Worm (Caenorhabditis elegans): ENCODE results near the gene str-129.

Gene str-129

ce11 chrV:8108670-8109069 is 16.4 kb upstream of the str-129 start, which contains the start of gene myo-5:
myo-5 (plus strand) TSS chrV:8108970.
- TF ChIP-seq nhr-2 (tag; optimal IDR thresholded peaks at IDR 0.05) (no peak), M03D4.4 (tag; optimal IDR thresholded peaks at IDR 0.05) (no peak), mep-1 (tag; optimal IDR thresholded peaks at IDR 0.05) (no peak), mls-2 (tag; optimal IDR thresholded peaks at IDR 0.05) (no peak), sptf-1 (tag; optimal IDR thresholded peaks at IDR 0.05) (no peak), ham-2 (GFP tag; optimal IDR thresholded peaks at IDR 0.05) (no peak), lin-13 (tag; optimal IDR thresholded peaks at IDR 0.05) (no peak), mab-5 (tag; optimal IDR thresholded peaks at IDR 0.05) (no peak), unc-62 (GFP tag; optimal IDR thresholded peaks at IDR 0.05) (no peak), hlh-1 (tag; optimal IDR thresholded peaks at IDR 0.05) (no peak), ces-1 (GFP tag; optimal IDR thresholded peaks at IDR 0.05) (no peak)

- TF ChIP-seq ceh-39 (tag; optimal IDR thresholded peaks at IDR 0.05): no peak
- TF ChIP-seq drap-1 (GFP tag; optimal IDR thresholded peaks at IDR 0.05): no peak
- no peak for TF ChIP-seq lsy-2 (tag; optimal IDR thresholded peaks at IDR 0.05)
- no peak for TF ChIP-seq nhr-12 (tag; optimal IDR thresholded peaks at IDR 0.05)
- no peak for TF ChIP-seq elt-1 (tag; optimal IDR thresholded peaks at IDR 0.05; ENCODE audit: borderline replicate concordance, insufficient read depth)
- TF ChIP-seq sptf-1 (tag; optimal IDR thresholded peaks at IDR 0.05): no peak
- no peak for TF ChIP-seq snpc-4 (tag; optimal IDR thresholded peaks at IDR 0.05)
- TF ChIP-seq mab-5 (tag; optimal IDR thresholded peaks at IDR 0.05): no peak
- TF ChIP-seq zip-8 (tag; optimal IDR thresholded peaks at IDR 0.05): no peak
- TF ChIP-seq ces-1 (GFP tag; optimal IDR thresholded peaks at IDR 0.05): no peak
- TF ChIP-seq elt-3 (tag; optimal IDR thresholded peaks at IDR 0.05): no peak
- TF ChIP-seq unc-120 (tag; optimal IDR thresholded peaks at IDR 0.05; ENCODE audit: poor library complexity, severe bottlenecking): no peak
- no peak for TF ChIP-seq nhr-237 (tag; optimal IDR thresholded peaks at IDR 0.05)
- no peak for TF ChIP-seq unc-39 (tag; optimal IDR thresholded peaks at IDR 0.05)
- no peak for TF ChIP-seq mep-1 (tag; optimal IDR thresholded peaks at IDR 0.05)
Measured at ce11 chrV:8104473-8104872, 12.2 kb upstream of the str-129 start, which contains the start of gene srlf-16. srlf-16 (plus strand) TSS chrV:8104773.

ce11 chrV:8102960-8103359 is 10.7 kb upstream of the str-129 start, which contains the start of gene str-90:
str-90 (plus strand) TSS chrV:8103260.
- no peak for TF ChIP-seq hlh-1 (tag; optimal IDR thresholded peaks at IDR 0.05)
- no peak for TF ChIP-seq unc-120 (tag; optimal IDR thresholded peaks at IDR 0.05; ENCODE audit: poor library complexity, severe bottlenecking)
- TF ChIP-seq unc-39 (tag; optimal IDR thresholded peaks at IDR 0.05): no peak
- no peak for TF ChIP-seq ces-1 (GFP tag; optimal IDR thresholded peaks at IDR 0.05)
- TF ChIP-seq ceh-83 (GFP tag; optimal IDR thresholded peaks at IDR 0.05): no peak
- no peak for TF ChIP-seq ham-2 (GFP tag; optimal IDR thresholded peaks at IDR 0.05)
- TF ChIP-seq cnd-1 (tag; optimal IDR thresholded peaks at IDR 0.05): no peak
- TF ChIP-seq M03D4.4 (tag; optimal IDR thresholded peaks at IDR 0.05): no peak
- TF ChIP-seq nhr-28 (tag; optimal IDR thresholded peaks at IDR 0.05): no peak
- TF ChIP-seq blmp-1 (tag; optimal IDR thresholded peaks at IDR 0.05): no peak
- no peak for TF ChIP-seq ceh-39 (tag; optimal IDR thresholded peaks at IDR 0.05)

- TF ChIP-seq nhr-12 (tag; optimal IDR thresholded peaks at IDR 0.05): no peak
- TF ChIP-seq sem-2 (GFP tag; optimal IDR thresholded peaks at IDR 0.05): no peak
- TF ChIP-seq ham-2 (GFP tag; optimal IDR thresholded peaks at IDR 0.05): no peak
- no peak for TF ChIP-seq bed-3 (GFP tag; optimal IDR thresholded peaks at IDR 0.05)
- TF ChIP-seq ceh-83 (GFP tag; optimal IDR thresholded peaks at IDR 0.05): no peak
Measured at ce11 chrV:8099306-8099705, 7.0 kb upstream of the str-129 start, which contains the start of gene sdz-23. sdz-23 (plus strand) TSS chrV:8099606.

ce11 chrV:8098239-8098638 is 6.0 kb upstream of the str-129 start, which contains the start of gene str-145:
str-145 (minus strand) TSS chrV:8098339.
- TF ChIP-seq lin-32 (GFP tag; optimal IDR thresholded peaks at IDR 0.05) (no peak), mep-1 (tag; optimal IDR thresholded peaks at IDR 0.05) (no peak), unc-120 (tag; optimal IDR thresholded peaks at IDR 0.05; ENCODE audit: poor library complexity, severe bottlenecking) (no peak), ztf-11 (tag; optimal IDR thresholded peaks at IDR 0.05) (no peak)

- TF ChIP-seq blmp-1 (tag; optimal IDR thresholded peaks at IDR 0.05) (no peak), lsy-2 (tag; optimal IDR thresholded peaks at IDR 0.05) (no peak), lin-13 (tag; optimal IDR thresholded peaks at IDR 0.05) (no peak), hlh-1 (tag; optimal IDR thresholded peaks at IDR 0.05) (no peak), nhr-237 (tag; optimal IDR thresholded peaks at IDR 0.05) (no peak), cnd-1 (tag; optimal IDR thresholded peaks at IDR 0.05) (no peak), ceh-83 (GFP tag; optimal IDR thresholded peaks at IDR 0.05) (no peak), mls-2 (tag; optimal IDR thresholded peaks at IDR 0.05) (no peak), drap-1 (GFP tag; optimal IDR thresholded peaks at IDR 0.05) (no peak), elt-3 (tag; optimal IDR thresholded peaks at IDR 0.05) (no peak), ceh-39 (tag; optimal IDR thresholded peaks at IDR 0.05) (no peak), mab-5 (tag; optimal IDR thresholded peaks at IDR 0.05) (no peak), mep-1 (tag; optimal IDR thresholded peaks at IDR 0.05) (no peak), lin-32 (GFP tag; optimal IDR thresholded peaks at IDR 0.05) (no peak), unc-120 (tag; optimal IDR thresholded peaks at IDR 0.05; ENCODE audit: poor library complexity, severe bottlenecking) (no peak)
Measured at ce11 chrV:8095378-8095777, 3.1 kb upstream of the str-129 start, which contains the start of gene str-146. str-146 (minus strand) TSS chrV:8095478.

Data from whole organism, mixed stage, embryonic.